Worm (Caenorhabditis elegans): ENCODE data around the gene nhr-145.

- TF ChIP-seq T22C8.4 (GFP tag; IDR thresholded peaks at IDR 0.05) (no peak), ztf-23 (GFP tag; IDR thresholded peaks at IDR 0.05) (no peak), cog-1 (tag; optimal IDR thresholded peaks at IDR 0.05) (no peak)
These were observed 45.3 kb upstream of the nhr-145 start, which contains the start of gene asp-16 for ce11 chrV:19042256-19042655.

All from whole organism, midembryonic.